Worm (Caenorhabditis elegans) whole organism, L2 larva: Measurements from ENCODE around the gene snpc-3.1.
"Not testable (repeated sequence)": the region's sequence is repeated elsewhere in the genome, so short reads cannot be mapped to it uniquely, and the experiment has no call there.

Source experiments
- C34F6.9 ChIP-seq: fragments of 150-350 bp; optimal IDR thresholded peaks from 2 replicates; lab custom pipeline; 2014; ENCODE audit warnings: missing biosample characterization, missing genetic modification characterization
- F13H6.1 ChIP-seq: sonication (generic microtip); optimal IDR thresholded peaks from 2 replicates; lab custom pipeline; 2016; ENCODE audit warnings: missing genetic modification characterization, missing compliant biosample characterization
- ZK546.5 ChIP-seq: sonication (generic microtip); optimal IDR thresholded peaks from 2 replicates; lab custom pipeline; 2017; ENCODE audit warnings: missing biosample characterization, missing genetic modification characterization
- aly-2 ChIP-seq: fragments of 150-350 bp; optimal IDR thresholded peaks from 2 replicates; lab custom pipeline; 2014; ENCODE audit warnings: missing biosample characterization, missing genetic modification characterization
- ama-1 ChIP-seq: fragments of 150-350 bp; optimal IDR thresholded peaks from 2 replicates; lab custom pipeline; 2018; ENCODE audit warnings: inconsistent platforms
- blmp-1 ChIP-seq: sonication (generic microtip); optimal IDR thresholded peaks from 2 replicates; lab custom pipeline; 2017; ENCODE audit warnings: missing genetic modification characterization, mild to moderate bottlenecking, missing compliant biosample characterization, antibody characterized with exemption, moderate library complexity; ENCODE audit not compliant: insufficient read depth
- ceh-82 ChIP-seq: fragments of 150-350 bp; optimal IDR thresholded peaks from 2 replicates; lab custom pipeline; 2014; ENCODE audit warnings: missing biosample characterization, missing genetic modification characterization
- crh-2 ChIP-seq: sonication (generic microtip); optimal IDR thresholded peaks from 2 replicates; lab custom pipeline; 2017; ENCODE audit warnings: missing biosample characterization, missing genetic modification characterization
- elt-1 ChIP-seq: fragments of 150-350 bp; optimal IDR thresholded peaks from 2 replicates; lab custom pipeline; 2014; ENCODE audit warnings: missing biosample characterization, missing genetic modification characterization
- elt-3 ChIP-seq: sonication (generic microtip); optimal IDR thresholded peaks from 2 replicates; lab custom pipeline; 2017; ENCODE audit warnings: missing biosample characterization, missing genetic modification characterization
- fos-1 ChIP-seq: fragments of 150-350 bp; optimal IDR thresholded peaks from 2 replicates; lab custom pipeline; 2014; ENCODE audit warnings: missing biosample characterization, missing genetic modification characterization
- lin-11 ChIP-seq: fragments of 150-350 bp; sonication (generic microtip); optimal IDR thresholded peaks from 2 replicates; lab custom pipeline; 2014; ENCODE audit warnings: missing biosample characterization, missing genetic modification characterization, inconsistent platforms, mixed read lengths
- lin-13 ChIP-seq: fragments of 150-350 bp; optimal IDR thresholded peaks from 2 replicates; lab custom pipeline; 2014; ENCODE audit warnings: missing biosample characterization, missing genetic modification reagents, missing genetic modification characterization
- lin-39 ChIP-seq: fragments of 150-350 bp; optimal IDR thresholded peaks from 2 replicates; lab custom pipeline; 2014; ENCODE audit warnings: missing biosample characterization, missing genetic modification reagents, missing genetic modification characterization
- lsy-2 ChIP-seq, 2 experiments: fragments of 150-350 bp in 1 of 2; sonication (generic microtip) in 1 of 2; optimal IDR thresholded peaks; 2 replicates each; lab custom pipeline; 2014 to 2017; ENCODE audit warnings: missing biosample characterization in 2 of 2, missing genetic modification characterization in 2 of 2
- mbf-1 ChIP-seq: sonication (generic microtip); optimal IDR thresholded peaks from 2 replicates; lab custom pipeline; 2017; ENCODE audit warnings: missing biosample characterization, missing genetic modification characterization
- mdl-1 ChIP-seq, 2 experiments: fragments of 150-350 bp in 1 of 2; sonication (generic microtip) in 1 of 2; optimal IDR thresholded peaks; 2 replicates each; lab custom pipeline; 2017; ENCODE audit warnings: missing biosample characterization in 2 of 2, missing genetic modification characterization in 2 of 2
- nhr-10 ChIP-seq: sonication (generic microtip); optimal IDR thresholded peaks from 2 replicates; lab custom pipeline; 2017; ENCODE audit warnings: missing biosample characterization, missing genetic modification characterization
- nhr-11 ChIP-seq: fragments of 150-350 bp; optimal IDR thresholded peaks from 2 replicates; lab custom pipeline; 2014; ENCODE audit warnings: missing biosample characterization, missing genetic modification characterization
- nhr-12 ChIP-seq: fragments of 150-350 bp; optimal IDR thresholded peaks from 2 replicates; lab custom pipeline; 2014; ENCODE audit warnings: missing biosample characterization, missing genetic modification characterization
- nhr-21 ChIP-seq: fragments of 150-350 bp; optimal IDR thresholded peaks from 2 replicates; lab custom pipeline; 2014; ENCODE audit warnings: missing biosample characterization, missing genetic modification characterization
- nhr-23 ChIP-seq: fragments of 150-350 bp; optimal IDR thresholded peaks from 2 replicates; lab custom pipeline; 2014; ENCODE audit warnings: missing biosample characterization, missing genetic modification reagents, missing genetic modification characterization
- nhr-25 ChIP-seq: fragments of 150-350 bp; sonication (generic microtip); optimal IDR thresholded peaks from 3 replicates; lab custom pipeline; 2014; ENCODE audit warnings: missing biosample characterization, missing genetic modification characterization
- peb-1 ChIP-seq: fragments of 150-350 bp; optimal IDR thresholded peaks from 2 replicates; lab custom pipeline; 2014; ENCODE audit warnings: missing biosample characterization, missing genetic modification characterization
- sem-4 ChIP-seq: fragments of 150-350 bp; optimal IDR thresholded peaks from 2 replicates; lab custom pipeline; 2014; ENCODE audit warnings: missing biosample characterization, missing genetic modification reagents, missing genetic modification characterization
- unc-39 ChIP-seq: fragments of 150-350 bp; optimal IDR thresholded peaks from 2 replicates; lab custom pipeline; 2014; ENCODE audit warnings: missing biosample characterization, missing genetic modification characterization
- unc-55 ChIP-seq: fragments of 150-350 bp; sonication (generic microtip); optimal IDR thresholded peaks from 3 replicates; lab custom pipeline; 2014; ENCODE audit warnings: missing biosample characterization, missing genetic modification reagents, missing genetic modification characterization
- unc-62 ChIP-seq: fragments of 150-350 bp; optimal IDR thresholded peaks from 2 replicates; lab custom pipeline; 2014; ENCODE audit warnings: missing biosample characterization, missing genetic modification reagents, missing genetic modification characterization
- ztf-11 ChIP-seq: sonication (generic microtip); optimal IDR thresholded peaks from 2 replicates; lab custom pipeline; 2017; ENCODE audit warnings: missing biosample characterization, missing genetic modification characterization
- ztf-4 ChIP-seq: fragments of 150-350 bp; optimal IDR thresholded peaks from 2 replicates; lab custom pipeline; 2014; ENCODE audit warnings: missing biosample characterization, missing genetic modification characterization

Gene snpc-3.1

ce11 chrIV:5486208-5486731 is at the start of gene snpc-3.1, which contains the start of gene puf-7:
Gene snpc-3.1 (minus strand): TSS chrIV:5486258.
Gene puf-7 (plus strand): TSS chrIV:5486713.
- TF ChIP-seq F13H6.1, unc-39, nhr-10 (tag; lab: Kevin White, UChicago): not testable (repeated sequence)

ce11 chrIV:5535780-5536179 is 49.7 kb upstream of the snpc-3.1 start:
- TF ChIP-seq unc-62 (no peak), lin-39 (tag; lab: Kevin White, UChicago) (no peak), C34F6.9 (tag; lab: Kevin White, UChicago) (peak; percentile 10), lin-11 (no peak), ZK546.5 (tag; lab: Kevin White, UChicago) (no peak), crh-2 (no peak)

ce11 chrIV:5534596-5534995 is 48.5 kb upstream of the snpc-3.1 start:
- no peak for TF ChIP-seq nhr-23 (tag; lab: Kevin White, UChicago)
- no peak for TF ChIP-seq nhr-12
- TF ChIP-seq ztf-11 (tag; lab: Kevin White, UChicago): no peak
- TF ChIP-seq nhr-11 (tag; lab: Kevin White, UChicago): no peak
- TF ChIP-seq mdl-1 (tag; optimal IDR thresholded peaks at IDR 0.05; lab: Kevin White, UChicago): no peak
- TF ChIP-seq unc-62: no peak
- TF ChIP-seq fos-1 (tag; lab: Kevin White, UChicago): no peak
- TF ChIP-seq peb-1: no peak
- TF ChIP-seq mbf-1: no peak

- TF ChIP-seq blmp-1 (no peak), ztf-4 (tag; lab: Kevin White, UChicago) (no peak), nhr-23 (tag; lab: Kevin White, UChicago) (no peak), lin-13 (GFP tag; lab: Kevin White, UChicago) (no peak), elt-1 (no peak), lin-11 (no peak), ama-1 (lab: Kevin White, UChicago) (no peak), sem-4 (tag; lab: Kevin White, UChicago) (no peak), fos-1 (tag; lab: Kevin White, UChicago) (no peak)
Observed at ce11 chrIV:5533556-5533955, 47.5 kb upstream of the snpc-3.1 start.

- TF ChIP-seq nhr-21 (tag; lab: Kevin White, UChicago): no peak
- TF ChIP-seq lin-13 (GFP tag; lab: Kevin White, UChicago): no peak
- TF ChIP-seq elt-3 (tag; lab: Kevin White, UChicago): no peak
- TF ChIP-seq fos-1 (tag; lab: Kevin White, UChicago): peak; percentile 4
Observed at ce11 chrIV:5530980-5531379, 44.9 kb upstream of the snpc-3.1 start.

ce11 chrIV:5528285-5528684 is 42.2 kb upstream of the snpc-3.1 start, which contains the start of gene unc-5:
Gene unc-5 (minus strand): TSS chrIV:5528338.
- TF ChIP-seq nhr-25 (tag; lab: Kevin White, UChicago): no peak
- no peak for TF ChIP-seq elt-3 (tag; lab: Kevin White, UChicago)
- TF ChIP-seq lin-11: no peak
- TF ChIP-seq unc-62: no peak
- TF ChIP-seq lsy-2 (tag; optimal IDR thresholded peaks at IDR 0.05; lab: Kevin White, UChicago): no peak
- TF ChIP-seq F13H6.1 (tag; lab: Kevin White, UChicago): no peak
- TF ChIP-seq aly-2 (tag; lab: Kevin White, UChicago): no peak
- TF ChIP-seq sem-4 (tag; lab: Kevin White, UChicago): no peak
- TF ChIP-seq unc-55 (GFP tag; lab: Kevin White, UChicago): no peak
- TF ChIP-seq mbf-1: no peak
- TF ChIP-seq ceh-82 (tag; lab: Kevin White, UChicago): no peak
- TF ChIP-seq elt-1: no peak
- TF ChIP-seq nhr-12: no peak
